Worm (Caenorhabditis elegans): ENCODE measurements around the gene R07B1.5.

The R07B1.5 gene

DNA sequence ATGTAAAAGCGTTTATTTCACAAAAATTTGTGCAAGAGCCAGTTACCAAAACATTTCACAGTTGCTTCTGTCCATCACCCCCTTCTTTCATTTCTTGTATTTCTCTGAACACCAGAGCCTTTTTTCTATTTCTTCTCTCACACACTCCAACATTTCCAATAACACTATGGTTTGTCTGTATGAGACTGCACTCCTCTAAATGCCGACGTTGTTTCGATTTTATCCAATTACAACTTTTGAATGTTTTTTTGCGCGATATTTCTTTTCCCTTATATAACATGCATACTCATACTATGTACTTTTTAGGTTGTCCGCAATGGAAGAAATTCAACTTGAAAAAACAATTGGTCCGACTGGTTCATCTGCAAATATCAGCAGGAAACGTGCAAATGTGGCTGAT, 42.5 kb downstream of the R07B1.5 start, which contains the start of gene F21G4.5:
Gene F21G4.5 (plus strand): TSS at position 301 of the 400 bp plus-strand sequence.
- no peak for TF ChIP-seq irx-1 (tag; optimal IDR thresholded peaks at IDR 0.05)

Data from whole organism, L1 larva.